Fruit fly (Drosophila melanogaster) whole organism, embryonic: ENCODE data around the gene CG5225.

ENCODE experiments used
- Asciz ChIP-seq: fragments of 200-800 bp; sonication (Bioruptor generic); optimal IDR thresholded peaks from 2 replicates; lab custom pipeline; 2017; ENCODE audit warnings: missing biosample characterization, mild to moderate bottlenecking, missing genetic modification characterization, missing genetic modification reagents
- Atf3 ChIP-seq: fragments of 200-800 bp; sonication (Bioruptor generic); optimal IDR thresholded peaks from 3 replicates; lab custom pipeline; 2016; ENCODE audit warnings: missing biosample characterization, missing genetic modification characterization
- CG10147 ChIP-seq: fragments of 200-800 bp; sonication (Bioruptor generic); optimal IDR thresholded peaks from 2 replicates; lab custom pipeline; 2019; ENCODE audit warnings: missing biosample characterization, mild to moderate bottlenecking, missing genetic modification characterization, moderate library complexity
- CG10366 ChIP-seq: fragments of 200-800 bp; sonication (Bioruptor generic); IDR thresholded peaks from 2 replicates; pipeline ENCODE4 v1.3.6; 2022; ENCODE audit warnings: missing biosample characterization, missing genetic modification characterization
- CG11560 ChIP-seq: fragments of 200-800 bp; sonication (Bioruptor generic); IDR thresholded peaks from 3 replicates; pipeline ENCODE4 v1.3.6; 2022; ENCODE audit warnings: missing biosample characterization, missing genetic modification characterization
- CG11696 ChIP-seq: fragments of 200-800 bp; sonication (Bioruptor generic); IDR thresholded peaks from 2 replicates; pipeline ENCODE4 v1.3.6; 2022; ENCODE audit warnings: missing biosample characterization, missing genetic modification characterization
- CG15696 ChIP-seq: fragments of 200-800 bp; sonication (Bioruptor generic); optimal IDR thresholded peaks from 2 replicates; lab custom pipeline; 2019; ENCODE audit warnings: missing biosample characterization, mild to moderate bottlenecking, missing genetic modification characterization, moderate library complexity
- CG1603 ChIP-seq: fragments of 200-800 bp; sonication (Bioruptor generic); optimal IDR thresholded peaks from 2 replicates; lab custom pipeline; 2019; ENCODE audit warnings: missing biosample characterization, mild to moderate bottlenecking, missing genetic modification characterization, moderate library complexity
- CG1647 ChIP-seq: fragments of 200-800 bp; sonication (Bioruptor generic); optimal IDR thresholded peaks from 3 replicates; lab custom pipeline; 2016; ENCODE audit warnings: missing biosample characterization, missing genetic modification characterization
- CG16813 ChIP-seq: fragments of 200-800 bp; sonication (Bioruptor generic); IDR thresholded peaks from 3 replicates; pipeline ENCODE4 v1.3.6; 2022; ENCODE audit warnings: missing biosample characterization, missing genetic modification characterization; ENCODE audit not compliant: partially characterized antibody
- CG17568 ChIP-seq: fragments of 200-800 bp; sonication (Bioruptor generic); optimal IDR thresholded peaks from 2 replicates; lab custom pipeline; 2018; ENCODE audit warnings: missing biosample characterization, mild to moderate bottlenecking, missing genetic modification characterization, moderate library complexity
- CG17829 ChIP-seq: fragments of 200-800 bp; optimal IDR thresholded peaks from 2 replicates; lab custom pipeline; 2019; ENCODE audit warnings: missing biosample characterization, mild to moderate bottlenecking, missing genetic modification characterization, moderate library complexity
- CG3065 ChIP-seq: fragments of 200-800 bp; sonication (Bioruptor generic); optimal IDR thresholded peaks from 2 replicates; lab custom pipeline; 2016; ENCODE audit warnings: missing biosample characterization, missing genetic modification characterization
- CG33213 ChIP-seq: fragments of 200-800 bp; sonication (Bioruptor generic); optimal IDR thresholded peaks from 3 replicates; lab custom pipeline; 2016; ENCODE audit warnings: missing biosample characterization, missing genetic modification characterization
- CG33557 ChIP-seq: fragments of 200-800 bp; sonication (Bioruptor generic); optimal IDR thresholded peaks from 2 replicates; lab custom pipeline; 2019; ENCODE audit warnings: missing biosample characterization, mild to moderate bottlenecking, missing genetic modification characterization, moderate library complexity
- CG34376 ChIP-seq: fragments of 200-800 bp; sonication (Bioruptor generic); optimal IDR thresholded peaks from 2 replicates; lab custom pipeline; 2018; ENCODE audit warnings: missing biosample characterization, mild to moderate bottlenecking, missing genetic modification characterization
- CG3726 ChIP-seq: fragments of 200-800 bp; sonication (Bioruptor generic); IDR thresholded peaks from 3 replicates; pipeline ENCODE4, ENCODE4 v1.3.6; 2022; ENCODE audit warnings: missing biosample characterization, missing genetic modification characterization
- CG3995 ChIP-seq: fragments of 200-800 bp; sonication (Bioruptor generic); optimal IDR thresholded peaks from 3 replicates; lab custom pipeline; 2016; ENCODE audit warnings: missing biosample characterization, missing genetic modification characterization
- CG5245 ChIP-seq: fragments of 200-800 bp; sonication (Bioruptor generic); optimal IDR thresholded peaks from 3 replicates; lab custom pipeline; 2016; ENCODE audit warnings: missing biosample characterization, missing genetic modification characterization
- CG6683 ChIP-seq: fragments of 200-800 bp; sonication (Bioruptor generic); optimal IDR thresholded peaks from 2 replicates; lab custom pipeline; 2017; ENCODE audit warnings: missing biosample characterization, mild to moderate bottlenecking, missing genetic modification characterization, missing genetic modification reagents
- CG6689 ChIP-seq: fragments of 200-800 bp; sonication (Bioruptor generic); IDR thresholded peaks from 2 replicates; pipeline ENCODE4 v1.3.6; 2022; ENCODE audit warnings: missing biosample characterization, missing genetic modification characterization
- CG7839 ChIP-seq: fragments of 200-800 bp; sonication (Bioruptor generic); optimal IDR thresholded peaks from 3 replicates; lab custom pipeline; 2018; ENCODE audit warnings: missing biosample characterization, mild to moderate bottlenecking, missing genetic modification characterization, moderate library complexity
- CG8388 ChIP-seq: fragments of 200-800 bp; sonication (Bioruptor generic); optimal IDR thresholded peaks from 2 replicates; lab custom pipeline; 2019; ENCODE audit warnings: missing biosample characterization, mild to moderate bottlenecking, missing genetic modification characterization, moderate library complexity
- Deaf1 ChIP-seq: fragments of 200-800 bp; optimal IDR thresholded peaks from 3 replicates; lab custom pipeline; 2019; ENCODE audit warnings: missing biosample characterization, mild to moderate bottlenecking, missing genetic modification characterization, moderate library complexity
- Dip3 ChIP-seq: fragments of 200-800 bp; sonication (Bioruptor generic); optimal IDR thresholded peaks from 3 replicates; lab custom pipeline; 2016; ENCODE audit warnings: missing biosample characterization, missing genetic modification characterization
- Doc3 ChIP-seq: fragments of 200-800 bp; sonication (Bioruptor generic); IDR thresholded peaks from 3 replicates; pipeline ENCODE4 v1.3.6; 2022; ENCODE audit warnings: missing biosample characterization, missing genetic modification characterization; ENCODE audit not compliant: partially characterized antibody
- Drgx ChIP-seq: fragments of 200-800 bp; sonication (Bioruptor generic); IDR thresholded peaks from 2 replicates; pipeline ENCODE4 v1.3.6; 2022; ENCODE audit warnings: missing biosample characterization, missing genetic modification characterization
- Ets65A ChIP-seq: fragments of 200-800 bp; sonication (Bioruptor generic); peaks from one replicate; lab custom pipeline; 2016; ENCODE audit warnings: missing biosample characterization, missing genetic modification characterization
- HmgZ ChIP-seq: fragments of 200-800 bp; sonication (Bioruptor generic); optimal IDR thresholded peaks from 2 replicates; lab custom pipeline; 2018; ENCODE audit warnings: missing biosample characterization, mild to moderate bottlenecking, missing genetic modification characterization
- Hr3 ChIP-seq: fragments of 200-800 bp; sonication (Bioruptor generic); optimal IDR thresholded peaks from 3 replicates; lab custom pipeline; 2016; ENCODE audit warnings: missing biosample characterization, missing genetic modification characterization
- Nf-YB ChIP-seq: fragments of 200-800 bp; sonication (Bioruptor generic); optimal IDR thresholded peaks from 3 replicates; lab custom pipeline; 2019; ENCODE audit warnings: missing biosample characterization, mild to moderate bottlenecking, missing genetic modification characterization, moderate library complexity
- Poxn ChIP-seq: fragments of 200-800 bp; sonication (Bioruptor generic); IDR thresholded peaks from 2 replicates; pipeline ENCODE4 v1.3.6; 2022; ENCODE audit warnings: missing biosample characterization, missing genetic modification characterization
- Side ChIP-seq: fragments of 200-800 bp; sonication (Bioruptor generic); optimal IDR thresholded peaks from 2 replicates; lab custom pipeline; 2016; ENCODE audit warnings: missing biosample characterization, missing genetic modification characterization
- Sox102F ChIP-seq: fragments of 200-800 bp; sonication (Bioruptor generic); optimal IDR thresholded peaks from 2 replicates; lab custom pipeline; 2018; ENCODE audit warnings: missing biosample characterization, mild to moderate bottlenecking, missing genetic modification characterization, moderate library complexity
- TFAM ChIP-seq: fragments of 200-800 bp; sonication (Bioruptor generic); optimal IDR thresholded peaks from 2 replicates; lab custom pipeline; 2017; ENCODE audit warnings: missing biosample characterization, missing genetic modification characterization, inconsistent platforms
- YL-1 ChIP-seq: fragments of 200-800 bp; sonication (Bioruptor generic); optimal IDR thresholded peaks from 3 replicates; lab custom pipeline; 2017; ENCODE audit warnings: missing biosample characterization, mild to moderate bottlenecking, missing genetic modification characterization
- aop ChIP-seq: fragments of 200-800 bp; sonication (Bioruptor generic); IDR thresholded peaks from 2 replicates; pipeline ENCODE4 v1.3.6; 2022; ENCODE audit warnings: missing biosample characterization, missing genetic modification characterization
- cad ChIP-seq: fragments of >200 bp; optimal IDR thresholded peaks from 2 replicates; lab custom pipeline; 2017; ENCODE audit warnings: missing biosample characterization, missing genetic modification characterization
- cg ChIP-seq: fragments of 200-800 bp; sonication (Bioruptor generic); optimal IDR thresholded peaks from 3 replicates; lab custom pipeline; 2019; ENCODE audit warnings: missing biosample characterization, mild to moderate bottlenecking, missing genetic modification characterization, moderate library complexity
- croc ChIP-seq: fragments of 200-800 bp; sonication (Bioruptor generic); conservative IDR thresholded peaks from 3 replicates; pipeline ENCODE4 v1.3.6; 2022; ENCODE audit warnings: missing biosample characterization, missing genetic modification characterization
- dpn ChIP-seq, 2 experiments: fragments of 200-800 bp; sonication (Bioruptor generic); optimal IDR thresholded peaks; 3 replicates each; lab custom pipeline; 2016; ENCODE audit warnings: missing biosample characterization in 2 of 2, missing genetic modification characterization in 2 of 2
- gcm2 ChIP-seq: fragments of 200-800 bp; sonication (Bioruptor generic); optimal IDR thresholded peaks from 2 replicates; lab custom pipeline; 2016; ENCODE audit warnings: missing biosample characterization, missing genetic modification characterization
- gfzf ChIP-seq: fragments of 200-800 bp; sonication (Bioruptor generic); optimal IDR thresholded peaks from 2 replicates; lab custom pipeline; 2016; ENCODE audit warnings: missing biosample characterization, mild to moderate bottlenecking, missing genetic modification characterization, moderate library complexity
- pho ChIP-seq: fragments of 200-800 bp; sonication (Bioruptor generic); optimal IDR thresholded peaks from 2 replicates; lab custom pipeline; 2016; ENCODE audit warnings: missing biosample characterization, missing genetic modification characterization
- pros ChIP-seq: fragments of 200-800 bp; sonication (Bioruptor generic); optimal IDR thresholded peaks from 3 replicates; lab custom pipeline; 2019; ENCODE audit warnings: missing biosample characterization, mild to moderate bottlenecking, missing genetic modification characterization, moderate library complexity
- ranshi ChIP-seq: fragments of 200-800 bp; sonication (Bioruptor generic); IDR thresholded peaks from 2 replicates; pipeline ENCODE4 v1.3.6; 2022; ENCODE audit warnings: missing biosample characterization, missing genetic modification characterization
- seq ChIP-seq: fragments of 200-800 bp; sonication (Bioruptor generic); IDR thresholded peaks from 2 replicates; pipeline ENCODE4 v1.3.6; 2022; ENCODE audit warnings: missing biosample characterization, missing genetic modification characterization
- tgo ChIP-seq: fragments of 200-800 bp; sonication (Bioruptor generic); IDR thresholded peaks from 3 replicates; pipeline ENCODE4 v1.3.6; 2022; ENCODE audit warnings: missing biosample characterization, missing genetic modification characterization
- tio ChIP-seq: fragments of 200-800 bp; sonication (Bioruptor generic); optimal IDR thresholded peaks from 2 replicates; lab custom pipeline; 2017; ENCODE audit warnings: missing biosample characterization, missing genetic modification characterization, inconsistent platforms
- toy ChIP-seq: fragments of 200-800 bp; sonication (Bioruptor generic); IDR thresholded peaks from 2 replicates; pipeline ENCODE4 v1.3.6; 2022; ENCODE audit warnings: missing biosample characterization, missing genetic modification characterization
- z ChIP-seq: fragments of 200-800 bp; sonication (Bioruptor generic); IDR thresholded peaks from 3 replicates; pipeline ENCODE4 v1.3.6; 2022; ENCODE audit warnings: missing biosample characterization, missing genetic modification characterization

CG5225 gene

DNA sequence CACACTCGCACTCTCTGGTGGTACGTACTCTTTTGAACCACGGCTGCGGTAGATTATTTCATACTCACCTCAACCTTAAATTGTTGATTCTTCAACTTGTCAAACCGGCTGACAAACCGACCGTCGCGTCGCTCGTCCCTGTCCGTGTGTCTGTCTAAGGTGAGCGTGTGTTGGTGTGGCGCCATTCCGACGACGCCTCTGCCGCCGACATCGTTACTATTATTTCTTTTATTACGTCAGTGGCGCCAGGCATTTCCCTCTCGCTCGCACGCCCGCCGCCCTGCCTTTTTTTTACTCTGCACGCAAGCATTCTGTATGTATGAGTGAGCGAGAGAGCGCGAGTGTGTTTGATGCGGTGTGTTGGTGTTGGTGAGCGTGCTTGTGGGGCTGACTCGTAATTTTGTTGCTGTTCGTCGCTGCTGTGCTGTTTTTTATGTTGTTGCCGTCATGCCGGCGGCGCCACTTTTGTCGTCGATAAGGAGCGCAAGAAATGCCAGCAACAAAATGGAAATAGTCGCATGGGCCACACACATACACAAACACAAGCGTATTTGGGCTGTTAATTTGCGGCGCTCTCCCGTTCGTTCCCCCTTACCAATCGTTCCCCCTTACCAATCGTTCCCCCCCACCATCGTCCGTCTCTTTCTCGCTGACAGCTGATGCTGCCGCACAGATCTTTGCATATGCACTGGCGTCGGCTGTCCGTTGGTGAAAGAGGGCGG, 27.9 kb downstream of the CG5225 start (continued):
- TF ChIP-seq gcm2 (GFP tag; lab: Kevin White, UChicago) (no peak), YL-1 (GFP tag; lab: Kevin White, UChicago) (no peak), CG1603 (tag; lab: Kevin White, UChicago) (no peak), Nf-YB (GFP tag; lab: Kevin White, UChicago) (peak; percentile 62), CG7839 (tag; lab: Kevin White, UChicago) (no peak), TFAM (GFP tag; lab: Kevin White, UChicago) (no peak), Sox102F (no peak), CG10147 (GFP tag; lab: Kevin White, UChicago) (peak; percentile 29), CG8388 (peak; percentile 5), Hr3 (GFP tag; lab: Kevin White, UChicago) (no peak), CG10366 (GFP tag; lab: Robert Waterston, UW) (no peak), CG17829 (tag; lab: Kevin White, UChicago) (peak; percentile 19), CG3065 (GFP tag; lab: Kevin White, UChicago) (no peak), CG33557 (GFP tag; lab: Kevin White, UChicago) (no peak), CG6683 (GFP tag; lab: Kevin White, UChicago) (no peak), z (GFP tag; lab: Robert Waterston, UW) (peak; percentile 77), CG33213 (GFP tag; lab: Kevin White, UChicago) (no peak), CG3995 (no peak), croc (GFP tag; lab: Robert Waterston, UW) (no peak), tio (no peak), toy (no peak), Dip3 (peak; percentile 18), pros (GFP tag; lab: Kevin White, UChicago) (peak; percentile 86), CG17568 (GFP tag; lab: Kevin White, UChicago) (no peak), dpn (GFP tag; optimal IDR thresholded peaks at IDR 0.05; lab: Kevin White, UChicago) (no peak), seq (no peak), cad (peak; percentile 20), Poxn (GFP tag; lab: Robert Waterston, UW) (no peak), CG6689 (GFP tag; lab: Robert Waterston, UW) (no peak), CG1647 (GFP tag; lab: Kevin White, UChicago) (no peak), gfzf (no peak), Side (GFP tag; lab: Kevin White, UChicago) (peak; percentile 50), Asciz (no peak), Ets65A (GFP tag; lab: Kevin White, UChicago) (peak; percentile 31), Deaf1 (peak; percentile 82), aop (GFP tag; lab: Robert Waterston, UW) (no peak), CG3726 (GFP tag; lab: Robert Waterston, UW) (no peak), ranshi (GFP tag; lab: Robert Waterston, UW) (no peak), CG15696 (tag; lab: Kevin White, UChicago) (no peak), CG11560 (tag; lab: Robert Waterston, UW) (no peak), cg (GFP tag; lab: Kevin White, UChicago) (peak; percentile 100), Drgx (GFP tag; lab: Robert Waterston, UW) (peak; percentile 51), Doc3 (GFP tag; lab: Robert Waterston, UW) (0 out of 3 replicates have a peak, but pooled peaks have one; percentile 26), Atf3 (peak; percentile 77), HmgZ (peak; percentile 57), CG11696 (no peak), CG16813 (GFP tag; lab: Robert Waterston, UW) (no peak), CG34376 (GFP tag; lab: Kevin White, UChicago) (peak; percentile 69), CG5245 (GFP tag; lab: Kevin White, UChicago) (no peak), tgo (no peak), pho (GFP tag; lab: Kevin White, UChicago) (no peak)
